Worm (Caenorhabditis elegans): ENCODE results near the gene lfi-1.

DNA sequence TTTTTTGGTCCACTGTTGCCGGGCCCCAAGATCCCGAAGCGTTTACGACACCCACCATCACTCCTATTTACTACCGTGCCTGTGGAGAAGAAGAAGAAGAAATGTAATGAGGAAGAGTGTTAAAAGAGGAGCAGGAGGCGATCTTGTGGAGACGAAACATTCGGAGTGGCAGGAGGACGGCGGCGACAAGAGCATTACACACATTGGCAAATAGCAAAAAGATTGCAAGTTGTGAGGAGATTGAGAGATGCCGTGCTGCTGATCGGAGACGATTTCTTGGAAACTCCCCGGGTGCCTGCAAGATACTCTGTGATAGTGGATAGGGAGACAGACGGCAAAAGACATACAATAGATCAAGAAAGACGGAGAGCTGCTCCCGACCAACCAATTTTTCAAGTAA lies 19.4 kb upstream of the lfi-1 start, which contains the start of gene M03F4.4:
- no peak for TF ChIP-seq med-1 (GFP tag; optimal IDR thresholded peaks at IDR 0.05; ENCODE audit: insufficient read depth)
- TF ChIP-seq flt-1 (GFP tag; IDR thresholded peaks at IDR 0.05), result no peak
- no peak for TF ChIP-seq tab-1 (GFP tag; IDR thresholded peaks at IDR 0.05)

All from whole organism, midembryonic.